Worm (Caenorhabditis elegans) whole organism, mixed stage, embryonic: ENCODE data around the gene nspb-10.

Source experiments
- M03D4.4 ChIP-seq: sonication (generic microtip); optimal IDR thresholded peaks from 2 replicates; lab custom pipeline; 2017; ENCODE audit warnings: mild to moderate bottlenecking, missing genetic modification characterization, missing compliant biosample characterization
- bed-3 ChIP-seq: fragments of 200-800 bp; sonication (Bioruptor generic); optimal IDR thresholded peaks from 3 replicates; lab custom pipeline; 2018; ENCODE audit warnings: mild to moderate bottlenecking, missing genetic modification characterization, moderate library complexity, missing compliant biosample characterization
- blmp-1 ChIP-seq: fragments of 150-350 bp; optimal IDR thresholded peaks from 2 replicates; lab custom pipeline; 2014; ENCODE audit warnings: missing biosample characterization, missing genetic modification characterization
- ceh-39 ChIP-seq: fragments of 150-350 bp; optimal IDR thresholded peaks from 2 replicates; lab custom pipeline; 2014; ENCODE audit warnings: missing biosample characterization, missing genetic modification characterization
- ceh-43 ChIP-seq: fragments of 200-800 bp; sonication (Bioruptor generic); optimal IDR thresholded peaks from 2 replicates; lab custom pipeline; 2018; ENCODE audit warnings: mild to moderate bottlenecking, missing genetic modification characterization, moderate library complexity, missing compliant biosample characterization
- ceh-83 ChIP-seq: fragments of 200-800 bp; sonication (Bioruptor generic); optimal IDR thresholded peaks from 2 replicates; lab custom pipeline; 2018; ENCODE audit warnings: mild to moderate bottlenecking, missing genetic modification characterization, missing compliant biosample characterization
- ces-1 ChIP-seq: fragments of 150-350 bp; optimal IDR thresholded peaks from 2 replicates; lab custom pipeline; 2014; ENCODE audit warnings: missing biosample characterization, missing genetic modification reagents, missing genetic modification characterization
- cnd-1 ChIP-seq: fragments of 200-800 bp; sonication (Bioruptor generic); optimal IDR thresholded peaks from 2 replicates; lab custom pipeline; 2018; ENCODE audit warnings: mild to moderate bottlenecking, missing genetic modification characterization, missing compliant biosample characterization
- drap-1 ChIP-seq: fragments of 200-800 bp; sonication (Bioruptor generic); optimal IDR thresholded peaks from 3 replicates; lab custom pipeline; 2018; ENCODE audit warnings: mild to moderate bottlenecking, missing genetic modification characterization, missing compliant biosample characterization
- elt-1 ChIP-seq: sonication (generic microtip); optimal IDR thresholded peaks from 2 replicates; lab custom pipeline; 2017; ENCODE audit warnings: missing genetic modification characterization, mild to moderate bottlenecking, missing compliant biosample characterization, antibody characterized with exemption, moderate library complexity, borderline replicate concordance; ENCODE audit not compliant: insufficient read depth
- elt-3 ChIP-seq: fragments of 150-350 bp; optimal IDR thresholded peaks from 2 replicates; lab custom pipeline; 2014; ENCODE audit warnings: missing biosample characterization, missing genetic modification characterization
- flh-1 ChIP-seq: fragments of 200-800 bp; sonication (Bioruptor generic); optimal IDR thresholded peaks from 2 replicates; lab custom pipeline; 2018; ENCODE audit warnings: mild to moderate bottlenecking, missing genetic modification characterization, moderate library complexity, missing compliant biosample characterization
- ham-2 ChIP-seq: fragments of 200-800 bp; sonication (Bioruptor generic); optimal IDR thresholded peaks from 2 replicates; lab custom pipeline; 2018; ENCODE audit warnings: mild to moderate bottlenecking, missing genetic modification characterization, missing compliant biosample characterization
- hlh-1 ChIP-seq: fragments of 150-350 bp; optimal IDR thresholded peaks from 2 replicates; lab custom pipeline; 2014; ENCODE audit warnings: missing biosample characterization, missing genetic modification reagents, missing genetic modification characterization
- lin-13 ChIP-seq: fragments of 150-350 bp; optimal IDR thresholded peaks from 2 replicates; lab custom pipeline; 2014; ENCODE audit warnings: missing biosample characterization, missing genetic modification characterization
- lin-32 ChIP-seq: fragments of 200-800 bp; sonication (Bioruptor generic); optimal IDR thresholded peaks from 2 replicates; lab custom pipeline; 2018; ENCODE audit warnings: mild to moderate bottlenecking, missing genetic modification characterization, missing compliant biosample characterization
- lsy-2 ChIP-seq: fragments of 150-350 bp; optimal IDR thresholded peaks from 2 replicates; lab custom pipeline; 2014; ENCODE audit warnings: missing biosample characterization, missing genetic modification characterization
- mab-5 ChIP-seq: fragments of 150-350 bp; optimal IDR thresholded peaks from 2 replicates; lab custom pipeline; 2014; ENCODE audit warnings: missing biosample characterization, missing genetic modification characterization
- mep-1 ChIP-seq: fragments of 150-350 bp; optimal IDR thresholded peaks from 2 replicates; lab custom pipeline; 2017; ENCODE audit warnings: missing biosample characterization, missing genetic modification reagents, missing genetic modification characterization, inconsistent platforms
- mls-2 ChIP-seq: sonication (generic microtip); optimal IDR thresholded peaks from 2 replicates; lab custom pipeline; 2016; ENCODE audit warnings: mild to moderate bottlenecking, missing genetic modification characterization, moderate library complexity, missing compliant biosample characterization
- nhr-12 ChIP-seq: fragments of 150-350 bp; optimal IDR thresholded peaks from 2 replicates; lab custom pipeline; 2014; ENCODE audit warnings: missing biosample characterization, missing genetic modification characterization
- nhr-2 ChIP-seq: fragments of 150-350 bp; optimal IDR thresholded peaks from 2 replicates; lab custom pipeline; 2014; ENCODE audit warnings: missing biosample characterization, missing genetic modification characterization
- nhr-237 ChIP-seq: fragments of 150-350 bp; optimal IDR thresholded peaks from 2 replicates; lab custom pipeline; 2014; ENCODE audit warnings: missing biosample characterization, missing genetic modification characterization
- nhr-28 ChIP-seq: fragments of 150-350 bp; optimal IDR thresholded peaks from 2 replicates; lab custom pipeline; 2014; ENCODE audit warnings: missing biosample characterization, missing genetic modification characterization
- nhr-76 ChIP-seq: sonication (generic microtip); optimal IDR thresholded peaks from 2 replicates; lab custom pipeline; 2017; ENCODE audit warnings: missing biosample characterization, missing genetic modification characterization
- pha-4 ChIP-seq: fragments of 150-350 bp; optimal IDR thresholded peaks from 2 replicates; lab custom pipeline; 2018; ENCODE audit warnings: missing biosample characterization, missing genetic modification reagents, missing genetic modification characterization
- sem-2 ChIP-seq: fragments of 200-800 bp; sonication (Bioruptor generic); optimal IDR thresholded peaks from 2 replicates; lab custom pipeline; 2018; ENCODE audit warnings: mild to moderate bottlenecking, missing genetic modification characterization, missing compliant biosample characterization
- snpc-4 ChIP-seq: fragments of 150-350 bp; optimal IDR thresholded peaks from 2 replicates; lab custom pipeline; 2014; ENCODE audit warnings: missing biosample characterization, missing genetic modification characterization
- sptf-1 ChIP-seq: sonication (generic microtip); optimal IDR thresholded peaks from 2 replicates; lab custom pipeline; 2017; ENCODE audit warnings: mild to moderate bottlenecking, missing genetic modification characterization, moderate library complexity, missing compliant biosample characterization
- tbx-8 ChIP-seq: fragments of 200-800 bp; sonication (Bioruptor generic); optimal IDR thresholded peaks from 2 replicates; lab custom pipeline; 2018; ENCODE audit warnings: mild to moderate bottlenecking, missing genetic modification characterization, moderate library complexity, missing compliant biosample characterization
- unc-120 ChIP-seq: sonication (generic microtip); optimal IDR thresholded peaks from 2 replicates; lab custom pipeline; 2017; ENCODE audit warnings: missing genetic modification characterization, missing compliant biosample characterization; ENCODE audit not compliant: poor library complexity, severe bottlenecking
- unc-39 ChIP-seq: fragments of 150-350 bp; optimal IDR thresholded peaks from 2 replicates; lab custom pipeline; 2014; ENCODE audit warnings: missing biosample characterization, missing genetic modification characterization
- unc-62 ChIP-seq: fragments of 150-350 bp; optimal IDR thresholded peaks from 2 replicates; lab custom pipeline; 2014; ENCODE audit warnings: missing biosample characterization, missing genetic modification reagents, missing genetic modification characterization
- zip-8 ChIP-seq: fragments of 150-350 bp; optimal IDR thresholded peaks from 2 replicates; lab custom pipeline; 2014; ENCODE audit warnings: missing biosample characterization, missing genetic modification characterization
- ztf-11 ChIP-seq: fragments of 150-350 bp; optimal IDR thresholded peaks from 2 replicates; lab custom pipeline; 2014; ENCODE audit warnings: missing biosample characterization, missing genetic modification characterization

nspb-10 gene

DNA sequence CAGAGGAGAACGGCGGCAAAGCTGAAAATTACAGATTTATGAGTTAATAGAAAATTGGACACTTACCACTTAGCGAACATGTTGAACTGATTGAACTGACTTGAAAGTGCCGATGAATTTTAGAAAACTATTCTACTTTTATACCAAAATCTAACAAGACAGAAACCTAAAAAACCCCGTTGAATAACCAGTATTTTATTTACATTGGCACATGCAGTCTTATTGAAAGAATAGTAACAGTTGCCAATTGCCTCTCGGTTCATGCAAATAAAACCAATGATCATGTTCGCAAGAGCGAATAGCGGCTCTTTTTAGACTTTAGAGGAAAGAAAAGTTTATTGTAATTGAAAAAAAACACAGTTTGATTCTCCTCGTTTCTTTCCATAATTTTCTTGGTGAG lies at the start of gene nspb-10:
Gene nspb-10 (minus strand): TSS at position 101 of the 400 bp plus-strand sequence.
- no peak for TF ChIP-seq flh-1
- no peak for TF ChIP-seq ham-2 (GFP tag; lab: Kevin White, UChicago)
- TF ChIP-seq sem-2 (GFP tag; lab: Kevin White, UChicago): no peak
- TF ChIP-seq ztf-11 (tag; lab: Kevin White, UChicago): no peak
- no peak for TF ChIP-seq blmp-1
- TF ChIP-seq nhr-76 (tag; lab: Kevin White, UChicago): no peak
- no peak for TF ChIP-seq M03D4.4
- no peak for TF ChIP-seq ceh-39 (tag; lab: Kevin White, UChicago)
- no peak for TF ChIP-seq unc-62 (GFP tag; lab: Kevin White, UChicago)

ce11 chrII:14636737-14637136 lies 48.7 kb upstream of the nspb-10 start, which contains the start of gene sre-13:
Gene sre-13, minus strand, starts transcription at chrII:14636837.
- TF ChIP-seq ceh-39 (tag; lab: Kevin White, UChicago) (no peak), unc-120 (tag; lab: Kevin White, UChicago) (no peak), nhr-28 (tag; lab: Kevin White, UChicago) (no peak), zip-8 (tag; lab: Kevin White, UChicago) (no peak), mep-1 (tag; lab: Kevin White, UChicago) (no peak), hlh-1 (tag; lab: Kevin White, UChicago) (no peak), cnd-1 (tag; lab: Kevin White, UChicago) (no peak), ztf-11 (tag; lab: Kevin White, UChicago) (no peak), lin-32 (no peak), blmp-1 (no peak), elt-1 (no peak), unc-62 (GFP tag; lab: Kevin White, UChicago) (no peak), lsy-2 (no peak)

DNA sequence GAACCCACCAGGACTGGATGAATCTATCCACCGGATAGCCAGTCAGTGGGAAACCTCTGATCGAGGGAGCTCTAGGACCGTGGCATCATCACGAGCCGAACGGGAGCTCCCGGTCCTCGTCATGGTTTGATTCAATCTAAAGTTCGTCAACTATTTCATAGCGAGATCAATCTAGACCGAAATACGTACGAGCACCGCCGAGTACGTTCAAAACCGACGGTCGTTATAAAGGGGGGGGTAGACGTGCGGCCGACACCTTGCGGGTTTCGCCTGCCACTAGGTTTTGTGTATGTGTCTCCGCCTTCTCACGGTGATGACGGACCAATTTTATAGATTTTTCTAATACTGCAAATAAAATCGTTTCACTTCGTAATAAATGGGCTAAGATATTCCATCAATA lies 47.8 kb upstream of the nspb-10 start:
- peak; percentile 8 for TF ChIP-seq cnd-1 (tag; lab: Kevin White, UChicago)

DNA sequence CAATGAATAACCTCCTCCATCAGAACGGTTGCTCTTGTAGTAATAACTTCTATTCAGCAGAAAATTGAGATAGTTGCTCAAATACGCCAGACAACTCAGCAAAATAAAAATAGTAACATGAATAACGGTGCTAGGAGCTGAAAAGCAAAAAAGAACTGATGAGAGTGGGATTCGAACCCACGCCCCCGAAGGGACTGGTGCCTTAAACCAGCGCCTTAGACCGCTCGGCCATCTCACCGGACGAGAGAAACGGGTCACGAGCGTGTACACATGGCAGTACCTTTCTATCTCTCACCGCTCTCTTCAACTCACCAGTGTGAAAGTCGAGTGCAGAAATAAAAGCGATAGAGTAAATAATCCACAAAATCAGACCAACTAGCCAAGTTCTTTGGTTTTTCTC lies 47.1 kb upstream of the nspb-10 start:
- TF ChIP-seq ceh-39 (tag; lab: Kevin White, UChicago) (no peak), elt-3 (no peak), sptf-1 (tag; lab: Kevin White, UChicago) (peak; percentile 86), snpc-4 (tag; lab: Kevin White, UChicago) (no peak), drap-1 (GFP tag; lab: Kevin White, UChicago) (peak; percentile 79), ceh-43 (GFP tag; lab: Kevin White, UChicago) (peak; percentile 48), mab-5 (tag; lab: Kevin White, UChicago) (no peak), unc-120 (tag; lab: Kevin White, UChicago) (peak; percentile 67), blmp-1 (no peak), unc-62 (GFP tag; lab: Kevin White, UChicago) (no peak), nhr-237 (tag; lab: Kevin White, UChicago) (no peak), ham-2 (GFP tag; lab: Kevin White, UChicago) (no peak), flh-1 (peak; percentile 7), hlh-1 (tag; lab: Kevin White, UChicago) (no peak), elt-1 (no peak), ces-1 (no peak), mls-2 (peak; percentile 70), lin-32 (peak; percentile 70), ztf-11 (tag; lab: Kevin White, UChicago) (no peak), sem-2 (GFP tag; lab: Kevin White, UChicago) (peak; percentile 58), lin-13 (tag; lab: Kevin White, UChicago) (no peak), bed-3 (peak; percentile 21), pha-4 (no peak), zip-8 (tag; lab: Kevin White, UChicago) (no peak), nhr-2 (tag; lab: Kevin White, UChicago) (no peak), unc-39 (tag; lab: Kevin White, UChicago) (no peak), nhr-12 (tag; lab: Kevin White, UChicago) (no peak), ceh-83 (GFP tag; lab: Kevin White, UChicago) (peak; percentile 45), cnd-1 (tag; lab: Kevin White, UChicago) (peak; percentile 52), lsy-2 (no peak), nhr-28 (tag; lab: Kevin White, UChicago) (peak; percentile 6), M03D4.4 (peak; percentile 68), nhr-76 (tag; lab: Kevin White, UChicago) (no peak), mep-1 (tag; lab: Kevin White, UChicago) (peak; percentile 4), tbx-8 (GFP tag; lab: Kevin White, UChicago) (no peak)
